Worm (Caenorhabditis elegans) whole organism, L4 larva: ENCODE results near the gene wago-10.
A peak's percentile ranks its signal among the peaks of the same experiment; 100 is the strongest.

Experiments
- F26F4.8 ChIP-seq: fragments of 200-800 bp; sonication (Bioruptor generic); conservative IDR thresholded peaks from 2 replicates; pipeline ENCODE4 v1.3.6; 2022; ENCODE audit warnings: missing genetic modification characterization, missing compliant biosample characterization
- aha-1 ChIP-seq: fragments of 150-350 bp; peaks from one replicate; lab custom pipeline; 2014; ENCODE audit warnings: missing biosample characterization, missing genetic modification characterization
- attf-4 ChIP-seq: sonication (generic microtip); optimal IDR thresholded peaks from 3 replicates; lab custom pipeline; 2017; ENCODE audit warnings: missing biosample characterization, missing genetic modification characterization
- ceh-20 ChIP-seq: fragments of 200-800 bp; sonication (Bioruptor generic); IDR thresholded peaks from 2 replicates; pipeline ENCODE4 v1.3.6; 2022; ENCODE audit warnings: missing genetic modification reagents, missing genetic modification characterization, missing compliant biosample characterization
- ceh-32 ChIP-seq: sonication (generic microtip); optimal IDR thresholded peaks from 2 replicates; lab custom pipeline; 2016; ENCODE audit warnings: mild to moderate bottlenecking, missing genetic modification characterization, missing compliant biosample characterization; ENCODE audit not compliant: poor library complexity
- ceh-44 ChIP-seq: fragments of 200-800 bp; sonication (Bioruptor generic); IDR thresholded peaks from 2 replicates; pipeline ENCODE4 v1.3.6; 2022; ENCODE audit warnings: missing genetic modification reagents, missing genetic modification characterization, missing compliant biosample characterization
- ceh-62 ChIP-seq: sonication (generic microtip); optimal IDR thresholded peaks from 2 replicates; lab custom pipeline; 2017; ENCODE audit warnings: missing biosample characterization, missing genetic modification characterization
- ceh-82 ChIP-seq: sonication (generic microtip); optimal IDR thresholded peaks from 2 replicates; lab custom pipeline; 2017; ENCODE audit warnings: missing biosample characterization, missing genetic modification characterization
- dmd-6 ChIP-seq: fragments of 200-800 bp; sonication (Bioruptor generic); IDR thresholded peaks from 2 replicates; pipeline ENCODE4 v1.3.6; 2022; ENCODE audit warnings: missing genetic modification reagents, missing genetic modification characterization, missing compliant biosample characterization
- dmd-9 ChIP-seq: fragments of 200-800 bp; sonication (Bioruptor generic); IDR thresholded peaks from 2 replicates; pipeline ENCODE4 v1.3.6; 2022; ENCODE audit warnings: missing genetic modification reagents, missing genetic modification characterization, missing compliant biosample characterization
- dve-1 ChIP-seq: sonication (generic microtip); optimal IDR thresholded peaks from 2 replicates; lab custom pipeline; 2017; ENCODE audit warnings: antibody characterized with exemption, mild to moderate bottlenecking, missing genetic modification characterization, missing compliant biosample characterization; ENCODE audit not compliant: insufficient read depth
- jun-1 ChIP-seq: fragments of 150-350 bp; optimal IDR thresholded peaks from 2 replicates; lab custom pipeline; 2014; ENCODE audit warnings: missing biosample characterization, missing genetic modification reagents, missing genetic modification characterization
- lin-1 ChIP-seq: fragments of 200-800 bp; sonication (Bioruptor generic); IDR thresholded peaks from 2 replicates; pipeline ENCODE4 v1.3.6; 2022; ENCODE audit warnings: missing genetic modification reagents, missing genetic modification characterization, missing compliant biosample characterization
- lin-15B ChIP-seq: fragments of 150-350 bp; sonication (generic microtip); optimal IDR thresholded peaks from 3 replicates; lab custom pipeline; 2014; ENCODE audit warnings: missing biosample characterization, missing genetic modification characterization
- lir-3 ChIP-seq: sonication (generic microtip); optimal IDR thresholded peaks from 2 replicates; lab custom pipeline; 2016; ENCODE audit warnings: mild to moderate bottlenecking, missing genetic modification characterization, missing compliant biosample characterization
- mes-2 ChIP-seq: sonication (generic microtip); optimal IDR thresholded peaks from 2 replicates; lab custom pipeline; 2016; ENCODE audit warnings: missing genotype, mild to moderate bottlenecking, missing genetic modification characterization, missing compliant biosample characterization; ENCODE audit not compliant: poor library complexity, severe bottlenecking
- mxl-2 ChIP-seq: fragments of 200-800 bp; sonication (Bioruptor generic); conservative IDR thresholded peaks from 2 replicates; pipeline ENCODE4 v1.3.6; 2022; ENCODE audit warnings: missing genetic modification reagents, missing genetic modification characterization, missing compliant biosample characterization
- mxl-3 ChIP-seq: fragments of 200-800 bp; sonication (Bioruptor generic); optimal IDR thresholded peaks from 2 replicates; lab custom pipeline; 2018; ENCODE audit warnings: mild to moderate bottlenecking, missing genetic modification characterization, missing compliant biosample characterization
- nhr-10 ChIP-seq: fragments of 150-350 bp; optimal IDR thresholded peaks from 2 replicates; lab custom pipeline; 2014; ENCODE audit warnings: missing biosample characterization, missing genetic modification characterization
- nhr-41 ChIP-seq: fragments of 200-800 bp; sonication (Bioruptor generic); IDR thresholded peaks from 2 replicates; pipeline ENCODE4 v1.3.6; 2022; ENCODE audit warnings: missing genetic modification reagents, missing genetic modification characterization, missing compliant biosample characterization
- nhr-42 ChIP-seq: fragments of 200-800 bp; sonication (Bioruptor generic); IDR thresholded peaks from 2 replicates; pipeline ENCODE4 v1.3.6; 2022; ENCODE audit warnings: missing genetic modification characterization, missing compliant biosample characterization
- nhr-48 ChIP-seq: sonication (generic microtip); optimal IDR thresholded peaks from 2 replicates; lab custom pipeline; 2016; ENCODE audit warnings: mild to moderate bottlenecking, missing genetic modification characterization, missing compliant biosample characterization
- nhr-76 ChIP-seq: fragments of 150-350 bp; optimal IDR thresholded peaks from 2 replicates; lab custom pipeline; 2014; ENCODE audit warnings: missing biosample characterization, missing genetic modification characterization
- pha-4 ChIP-seq, 2 experiments: fragments of 150-350 bp in 1 of 2; fragments of 200-800 bp in 1 of 2; sonication (Bioruptor generic) in 1 of 2; IDR thresholded peaks in 1 of 2; optimal IDR thresholded peaks in 1 of 2; 2 replicates each; pipeline versions ENCODE4 v1.3.6 to Lab custom; 2014 to 2022; ENCODE audit warnings: missing genetic modification characterization in 2 of 2, missing genetic modification reagents in 2 of 2, missing biosample characterization in 1 of 2, missing compliant biosample characterization in 1 of 2
- rbr-2 ChIP-seq: sonication (generic microtip); optimal IDR thresholded peaks from 2 replicates; lab custom pipeline; 2016; ENCODE audit warnings: missing genotype, missing genetic modification characterization, missing compliant biosample characterization
- saeg-2 ChIP-seq: fragments of 200-800 bp; sonication (Bioruptor generic); IDR thresholded peaks from 2 replicates; pipeline ENCODE4 v1.3.6; 2022; ENCODE audit warnings: missing genetic modification reagents, missing genetic modification characterization, missing compliant biosample characterization
- set-16 ChIP-seq: fragments of 200-800 bp; sonication (Bioruptor generic); IDR thresholded peaks from 2 replicates; pipeline ENCODE4 v1.3.6; 2022; ENCODE audit warnings: missing genetic modification reagents, missing genetic modification characterization, missing compliant biosample characterization
- spr-1 ChIP-seq: sonication (generic microtip); optimal IDR thresholded peaks from 2 replicates; lab custom pipeline; 2016; ENCODE audit warnings: mild to moderate bottlenecking, missing genetic modification characterization, missing compliant biosample characterization
- tra-1 ChIP-seq: fragments of 200-800 bp; sonication (Bioruptor generic); IDR thresholded peaks from 2 replicates; pipeline ENCODE4 v1.3.6; 2022; ENCODE audit warnings: missing genetic modification reagents, missing genetic modification characterization, missing compliant biosample characterization
- unc-62 ChIP-seq, 3 experiments: fragments of 150-350 bp in 1 of 3; sonication (generic microtip); optimal IDR thresholded peaks in 2 of 3; peaks in 1 of 3; 1 replicate in 1 of 3; 2 replicates in 2 of 3; lab custom pipeline; 2014 to 2017; ENCODE audit warnings: missing biosample characterization in 3 of 3, missing genetic modification characterization in 3 of 3, missing genetic modification reagents in 3 of 3, missing genotype in 1 of 3
- zag-1 ChIP-seq: fragments of 150-350 bp; optimal IDR thresholded peaks from 2 replicates; lab custom pipeline; 2014; ENCODE audit warnings: missing biosample characterization, missing genetic modification characterization
- zip-11 ChIP-seq: fragments of 200-800 bp; sonication (Bioruptor generic); IDR thresholded peaks from 2 replicates; pipeline ENCODE4 v1.3.6; 2022; ENCODE audit warnings: missing genetic modification characterization, missing compliant biosample characterization
- ztf-11 ChIP-seq: fragments of 150-350 bp; optimal IDR thresholded peaks from 2 replicates; lab custom pipeline; 2014; ENCODE audit warnings: missing biosample characterization, missing genetic modification characterization

The wago-10 gene

ce11 chrV:333713-334112, 9.5 kb upstream of the wago-10 start (continued):
- no peak for TF ChIP-seq pha-4 (GFP tag; IDR thresholded peaks at IDR 0.05; lab: Robert Waterston, UW)
- no peak for TF ChIP-seq pha-4 (tag; optimal IDR thresholded peaks at IDR 0.05; lab: Kevin White, UChicago)
- TF ChIP-seq tra-1 (GFP tag; lab: Robert Waterston, UW), result peak; percentile 74; the same call in 1 of the 2 replicates
- no peak for TF ChIP-seq spr-1 (tag; lab: Kevin White, UChicago)
- peak; percentile 71 for TF ChIP-seq nhr-48 (tag; lab: Kevin White, UChicago)
- TF ChIP-seq lin-15B (tag; lab: Kevin White, UChicago), result no peak
- TF ChIP-seq F26F4.8 (GFP tag; lab: Robert Waterston, UW), result no peak
- peak; percentile 30 for TF ChIP-seq mes-2
- TF ChIP-seq mxl-3 (GFP tag; lab: Kevin White, UChicago), result peak; percentile 5
- TF ChIP-seq ceh-82 (tag; lab: Kevin White, UChicago), result no peak
- TF ChIP-seq dmd-9 (GFP tag; lab: Robert Waterston, UW), result no peak
- TF ChIP-seq nhr-10 (tag; lab: Kevin White, UChicago), result peak; percentile 25
- TF ChIP-seq saeg-2 (GFP tag; lab: Robert Waterston, UW), result no peak
- TF ChIP-seq ceh-62, result no peak
- no peak for TF ChIP-seq nhr-76 (tag; lab: Kevin White, UChicago)
- no peak for TF ChIP-seq mxl-2 (GFP tag; lab: Robert Waterston, UW)
- TF ChIP-seq nhr-42, result no peak
- TF ChIP-seq ztf-11 (tag; lab: Kevin White, UChicago), result no peak

- TF ChIP-seq rbr-2 (tag; lab: Kevin White, UChicago), result no peak
- no peak for TF ChIP-seq zip-11 (GFP tag; lab: Robert Waterston, UW)
- TF ChIP-seq ceh-32 (tag; lab: Kevin White, UChicago), result no peak
- TF ChIP-seq ceh-44 (GFP tag; lab: Robert Waterston, UW), result no peak
- TF ChIP-seq zag-1, result no peak
- TF ChIP-seq, all 104 proteins: peak for 0
These were observed 6.9 kb upstream of the wago-10 start, which contains the start of gene dmd-8 for ce11 chrV:336350-336749. Gene dmd-8 (minus strand): TSS chrV:336450.

- TF ChIP-seq set-16 (GFP tag; lab: Robert Waterston, UW) (peak; percentile 62; the same call in 1 of the 2 replicates), dmd-6 (0 out of 2 replicates have a peak, but pooled peaks have one; percentile 18), attf-4 (tag; lab: Kevin White, UChicago) (no peak), aha-1 (tag; lab: Kevin White, UChicago) (no peak), jun-1 (tag; lab: Kevin White, UChicago) (no peak), ceh-20 (no peak), lir-3 (tag; lab: Kevin White, UChicago) (no peak)
These were observed 882 bp upstream of the wago-10 start for ce11 chrV:342346-342745.

ce11 chrV:343546-343945, 318 bp downstream of the wago-10 start:
- TF ChIP-seq dve-1 (tag; lab: Kevin White, UChicago), result no peak
- TF ChIP-seq unc-62 (GFP tag; optimal IDR thresholded peaks at IDR 0.05 in 1 of 2; lab: Kevin White, UChicago), result peak in 1 of 2 experiments; percentile 92
- TF ChIP-seq unc-62 (tag; optimal IDR thresholded peaks at IDR 0.05; lab: Kevin White, UChicago), result no peak

ce11 chrV:346005-346404, 2.8 kb downstream of the wago-10 start:
- TF ChIP-seq lin-1 (GFP tag; lab: Robert Waterston, UW) (no peak), unc-62 (GFP tag; optimal IDR thresholded peaks at IDR 0.05 in 1 of 2; lab: Kevin White, UChicago) (peak in 1 of 2 experiments; percentile 74), unc-62 (tag; optimal IDR thresholded peaks at IDR 0.05; lab: Kevin White, UChicago) (no peak), nhr-41 (GFP tag; lab: Robert Waterston, UW) (no peak), aha-1 (tag; lab: Kevin White, UChicago) (peak; percentile 70)
